Fruit fly (Drosophila melanogaster) whole organism, embryonic: ENCODE results near the gene CG11294.

Experiments
- Antp ChIP-seq: fragments of 200-800 bp; sonication (Bioruptor generic); optimal IDR thresholded peaks from 3 replicates; lab custom pipeline; 2016; ENCODE audit warnings: missing biosample characterization, missing genetic modification characterization
- Atf-2 ChIP-seq: fragments of 200-800 bp; sonication (Bioruptor generic); optimal IDR thresholded peaks from 2 replicates; lab custom pipeline; 2016; ENCODE audit warnings: missing biosample characterization, missing genetic modification characterization
- Awh ChIP-seq: fragments of 200-800 bp; sonication (Bioruptor generic); IDR thresholded peaks from 2 replicates; pipeline ENCODE4, ENCODE4 v1.3.6; 2022; ENCODE audit warnings: missing biosample characterization, missing genetic modification characterization
- B-H1 ChIP-seq: fragments of 200-800 bp; sonication (Bioruptor generic); IDR thresholded peaks from 3 replicates; pipeline ENCODE4 v1.3.6; 2022; ENCODE audit warnings: missing biosample characterization, missing genetic modification characterization
- Bdp1 ChIP-seq: fragments of 200-800 bp; sonication (Bioruptor generic); optimal IDR thresholded peaks from 3 replicates; lab custom pipeline; 2016; ENCODE audit warnings: missing biosample characterization, missing genetic modification characterization
- CG11695 ChIP-seq: fragments of 200-800 bp; sonication (Bioruptor generic); IDR thresholded peaks from 3 replicates; pipeline ENCODE4 v1.3.6; 2022; ENCODE audit warnings: missing biosample characterization, missing genetic modification characterization
- CG11723 ChIP-seq: fragments of 200-800 bp; sonication (Bioruptor generic); optimal IDR thresholded peaks from 2 replicates; lab custom pipeline; 2017; ENCODE audit warnings: missing biosample characterization, mild to moderate bottlenecking, missing genetic modification characterization
- CG12769 ChIP-seq: fragments of 200-800 bp; sonication (Bioruptor generic); optimal IDR thresholded peaks from 2 replicates; lab custom pipeline; 2019; ENCODE audit warnings: missing biosample characterization, mild to moderate bottlenecking, missing genetic modification characterization, moderate library complexity
- CG13775 ChIP-seq: fragments of 200-800 bp; sonication (Bioruptor generic); optimal IDR thresholded peaks from 3 replicates; lab custom pipeline; 2017; ENCODE audit warnings: missing biosample characterization, mild to moderate bottlenecking, missing genetic modification characterization
- CG1792 ChIP-seq: fragments of 200-800 bp; sonication (Bioruptor generic); optimal IDR thresholded peaks from 2 replicates; lab custom pipeline; 2016; ENCODE audit warnings: missing biosample characterization, missing genetic modification characterization
- CG4328 ChIP-seq: fragments of 200-800 bp; sonication (Bioruptor generic); optimal IDR thresholded peaks from 3 replicates; lab custom pipeline; 2017; ENCODE audit warnings: missing biosample characterization, missing genetic modification reagents, missing genetic modification characterization
- CG43689 ChIP-seq: fragments of 200-800 bp; sonication (Bioruptor generic); IDR thresholded peaks from 2 replicates; pipeline ENCODE4 v1.3.6; 2022; ENCODE audit warnings: missing biosample characterization, missing genetic modification characterization
- CG4617 ChIP-seq: fragments of 200-800 bp; sonication (Bioruptor generic); optimal IDR thresholded peaks from 3 replicates; lab custom pipeline; 2016; ENCODE audit warnings: missing biosample characterization, missing genetic modification characterization, borderline replicate concordance
- CG6175 ChIP-seq: fragments of 200-800 bp; sonication (Bioruptor generic); IDR thresholded peaks from 3 replicates; pipeline ENCODE4 v1.3.6; 2022; ENCODE audit warnings: missing biosample characterization, missing genetic modification characterization
- CG6272 ChIP-seq: fragments of 200-800 bp; sonication (Bioruptor generic); IDR thresholded peaks from 2 replicates; pipeline ENCODE4 v1.3.6; 2022; ENCODE audit warnings: missing biosample characterization, missing genetic modification characterization
- CG6689 ChIP-seq: fragments of 200-800 bp; sonication (Bioruptor generic); IDR thresholded peaks from 2 replicates; pipeline ENCODE4 v1.3.6; 2022; ENCODE audit warnings: missing biosample characterization, missing genetic modification characterization
- CG8089 ChIP-seq: fragments of 200-800 bp; sonication (Bioruptor generic); optimal IDR thresholded peaks from 3 replicates; lab custom pipeline; 2016; ENCODE audit warnings: missing biosample characterization, missing genetic modification characterization
- CG9932 ChIP-seq: fragments of 200-800 bp; sonication (Bioruptor generic); IDR thresholded peaks from 2 replicates; pipeline ENCODE4 v1.3.6; 2022; ENCODE audit warnings: missing biosample characterization, missing genetic modification characterization
- Dbx ChIP-seq: fragments of 200-800 bp; sonication (Bioruptor generic); IDR thresholded peaks from 3 replicates; pipeline ENCODE4 v1.3.6; 2022; ENCODE audit warnings: missing biosample characterization, missing genetic modification characterization
- Dek ChIP-seq: fragments of 200-800 bp; sonication (Bioruptor generic); optimal IDR thresholded peaks from 3 replicates; lab custom pipeline; 2019; ENCODE audit warnings: missing biosample characterization, mild to moderate bottlenecking, missing genetic modification characterization, moderate library complexity
- Dfd ChIP-seq, 2 experiments: fragments of >200 bp; optimal IDR thresholded peaks; 2 replicates each; lab custom pipeline; 2017; ENCODE audit warnings: missing biosample characterization in 2 of 2, missing genetic modification characterization in 2 of 2
- Doc3 ChIP-seq: fragments of 200-800 bp; sonication (Bioruptor generic); IDR thresholded peaks from 3 replicates; pipeline ENCODE4 v1.3.6; 2022; ENCODE audit warnings: missing biosample characterization, missing genetic modification characterization; ENCODE audit not compliant: partially characterized antibody
- Drgx ChIP-seq: fragments of 200-800 bp; sonication (Bioruptor generic); IDR thresholded peaks from 2 replicates; pipeline ENCODE4 v1.3.6; 2022; ENCODE audit warnings: missing biosample characterization, missing genetic modification characterization
- Eip74EF ChIP-seq, 2 experiments: fragments of 200-800 bp in 1 of 2; fragments of >200 bp in 1 of 2; sonication (Bioruptor generic) in 1 of 2; optimal IDR thresholded peaks; 2 replicates each; lab custom pipeline; 2017 to 2019; ENCODE audit warnings: missing biosample characterization in 2 of 2, missing genetic modification characterization in 2 of 2, mild to moderate bottlenecking in 1 of 2, moderate library complexity in 1 of 2
- Fer2 ChIP-seq: fragments of 200-800 bp; sonication (Bioruptor generic); optimal IDR thresholded peaks from 2 replicates; lab custom pipeline; 2018; ENCODE audit warnings: missing biosample characterization, mild to moderate bottlenecking, missing genetic modification characterization, moderate library complexity
- HLH54F ChIP-seq: fragments of 200-800 bp; sonication (Bioruptor generic); optimal IDR thresholded peaks from 3 replicates; lab custom pipeline; 2016; ENCODE audit warnings: missing biosample characterization, missing genetic modification characterization
- Hr39 ChIP-seq: fragments of >200 bp; optimal IDR thresholded peaks from 2 replicates; lab custom pipeline; 2017
- MTF-1 ChIP-seq: fragments of 200-800 bp; sonication (Bioruptor generic); optimal IDR thresholded peaks from 2 replicates; lab custom pipeline; 2018; ENCODE audit warnings: missing biosample characterization, mild to moderate bottlenecking, missing genetic modification characterization, borderline replicate concordance
- Oli ChIP-seq: fragments of 200-800 bp; sonication (Bioruptor generic); optimal IDR thresholded peaks from 2 replicates; lab custom pipeline; 2018; ENCODE audit warnings: missing biosample characterization, mild to moderate bottlenecking, missing genetic modification characterization, moderate library complexity
- YL-1 ChIP-seq: fragments of 200-800 bp; sonication (Bioruptor generic); optimal IDR thresholded peaks from 3 replicates; lab custom pipeline; 2017; ENCODE audit warnings: missing biosample characterization, mild to moderate bottlenecking, missing genetic modification characterization
- bab2 ChIP-seq: fragments of 200-800 bp; sonication (Bioruptor generic); optimal IDR thresholded peaks from 2 replicates; lab custom pipeline; 2016; ENCODE audit warnings: missing biosample characterization, missing genetic modification characterization
- bcd ChIP-seq: fragments of 200-800 bp; sonication (Bioruptor generic); optimal IDR thresholded peaks from 2 replicates; lab custom pipeline; 2017; ENCODE audit warnings: missing biosample characterization, mild to moderate bottlenecking, missing genetic modification characterization
- caup ChIP-seq: fragments of 200-800 bp; sonication (Bioruptor generic); optimal IDR thresholded peaks from 3 replicates; lab custom pipeline; 2017; ENCODE audit warnings: missing biosample characterization, mild to moderate bottlenecking, missing genetic modification characterization, moderate library complexity; ENCODE audit not compliant: severe bottlenecking
- chinmo ChIP-seq: fragments of 200-800 bp; sonication (Bioruptor generic); IDR thresholded peaks from 4 replicates; pipeline ENCODE4 v1.3.6; 2022; ENCODE audit warnings: missing biosample characterization, missing genetic modification characterization; ENCODE audit not compliant: partially characterized antibody
- exex ChIP-seq: fragments of 200-800 bp; sonication (Bioruptor generic); optimal IDR thresholded peaks from 4 replicates; lab custom pipeline; 2018; ENCODE audit warnings: missing biosample characterization, mild to moderate bottlenecking, missing genetic modification characterization, moderate library complexity
- eyg ChIP-seq: fragments of 200-800 bp; sonication (Bioruptor generic); optimal IDR thresholded peaks from 3 replicates; lab custom pipeline; 2016; ENCODE audit warnings: missing biosample characterization, missing genetic modification characterization
- ham ChIP-seq: fragments of 200-800 bp; sonication (Bioruptor generic); IDR thresholded peaks from 2 replicates; pipeline ENCODE4 v1.3.6; 2022; ENCODE audit warnings: missing biosample characterization, missing genetic modification characterization
- her ChIP-seq: fragments of 200-800 bp; sonication (Bioruptor generic); optimal IDR thresholded peaks from 2 replicates; lab custom pipeline; 2016; ENCODE audit warnings: missing biosample characterization, missing genetic modification characterization
- hth ChIP-seq: fragments of >200 bp; optimal IDR thresholded peaks from 2 replicates; lab custom pipeline; 2017; ENCODE audit warnings: inconsistent platforms
- inv ChIP-seq: fragments of 200-800 bp; sonication (Bioruptor generic); IDR thresholded peaks from 2 replicates; pipeline ENCODE4 v1.3.6; 2022; ENCODE audit warnings: missing biosample characterization, missing genetic modification characterization; ENCODE audit not compliant: partially characterized antibody
- ken ChIP-seq: fragments of 200-800 bp; sonication (Bioruptor generic); IDR thresholded peaks from 3 replicates; pipeline ENCODE4 v1.3.6; 2022; ENCODE audit warnings: missing biosample characterization, missing genetic modification characterization
- knrl ChIP-seq: fragments of 200-800 bp; sonication (Bioruptor generic); IDR thresholded peaks from 3 replicates; pipeline ENCODE4 v1.3.6; 2022; ENCODE audit warnings: missing biosample characterization, missing genetic modification characterization; ENCODE audit not compliant: partially characterized antibody
- nerfin-1 ChIP-seq: fragments of 200-800 bp; sonication (Bioruptor generic); optimal IDR thresholded peaks from 3 replicates; lab custom pipeline; 2019; ENCODE audit warnings: missing biosample characterization, mild to moderate bottlenecking, missing genetic modification characterization, moderate library complexity
- nmo ChIP-seq: fragments of 200-800 bp; sonication (Bioruptor generic); optimal IDR thresholded peaks from 2 replicates; lab custom pipeline; 2018; ENCODE audit warnings: missing biosample characterization, mild to moderate bottlenecking, missing genetic modification characterization, moderate library complexity
- pzg ChIP-seq: fragments of 200-800 bp; sonication (Bioruptor generic); optimal IDR thresholded peaks from 3 replicates; lab custom pipeline; 2018; ENCODE audit warnings: missing biosample characterization, mild to moderate bottlenecking, missing genetic modification characterization, moderate library complexity
- row ChIP-seq: fragments of 200-800 bp; sonication (Bioruptor generic); IDR thresholded peaks from 3 replicates; pipeline ENCODE4 v1.3.6; 2022; ENCODE audit warnings: missing biosample characterization, missing genetic modification characterization
- sim ChIP-seq: fragments of 200-800 bp; sonication (Bioruptor generic); IDR thresholded peaks from 2 replicates; pipeline ENCODE4 v1.3.6; 2022; ENCODE audit warnings: missing biosample characterization, missing genetic modification characterization
- so ChIP-seq: fragments of 200-800 bp; sonication (Bioruptor generic); IDR thresholded peaks from 3 replicates; pipeline ENCODE4 v1.3.6; 2022; ENCODE audit warnings: missing biosample characterization, missing genetic modification characterization
- trem ChIP-seq: fragments of 200-800 bp; optimal IDR thresholded peaks from 3 replicates; lab custom pipeline; 2019; ENCODE audit warnings: missing biosample characterization, mild to moderate bottlenecking, missing genetic modification characterization, moderate library complexity
- vnd ChIP-seq: fragments of 200-800 bp; sonication (Bioruptor generic); IDR thresholded peaks from 3 replicates; pipeline ENCODE4 v1.3.6; 2022; ENCODE audit warnings: missing biosample characterization, missing genetic modification characterization; ENCODE audit not compliant: partially characterized antibody
- wek ChIP-seq: fragments of 200-800 bp; sonication (Bioruptor generic); optimal IDR thresholded peaks from 3 replicates; lab custom pipeline; 2018; ENCODE audit warnings: missing biosample characterization, mild to moderate bottlenecking, missing genetic modification characterization, moderate library complexity
- wor ChIP-seq: fragments of 200-800 bp; sonication (Bioruptor generic); IDR thresholded peaks from 2 replicates; pipeline ENCODE4 v1.3.6; 2022; ENCODE audit warnings: missing biosample characterization, missing genetic modification characterization

CG11294 gene

dm6 chrX:8720213-8720612 lies 26.8 kb upstream of the CG11294 start, which contains the start of gene CG1789 (continued):
- TF ChIP-seq CG12769 (peak; percentile 27), HLH54F (GFP tag; lab: Kevin White, UChicago) (peak; percentile 24), CG1792 (GFP tag; lab: Kevin White, UChicago) (no peak), wek (no peak), sim (GFP tag; lab: Robert Waterston, UW) (no peak), CG11723 (no peak), chinmo (peak; percentile 84), CG8089 (GFP tag; lab: Kevin White, UChicago) (no peak), inv (GFP tag; lab: Robert Waterston, UW) (peak; percentile 86), so (GFP tag; lab: Robert Waterston, UW) (no peak), Awh (no peak), exex (tag; lab: Kevin White, UChicago) (no peak), MTF-1 (GFP tag; lab: Kevin White, UChicago) (no peak), caup (GFP tag; lab: Kevin White, UChicago) (no peak), bab2 (GFP tag; lab: Kevin White, UChicago) (no peak), CG4617 (GFP tag; lab: Kevin White, UChicago) (no peak), Bdp1 (GFP tag; lab: Kevin White, UChicago) (no peak), CG11695 (GFP tag; lab: Robert Waterston, UW) (no peak), her (GFP tag; lab: Kevin White, UChicago) (peak; percentile 21), Doc3 (peak; percentile 94), nmo (GFP tag; lab: Kevin White, UChicago) (peak; percentile 46), Hr39 (lab: Kevin White, UChicago) (no peak), CG43689 (no peak), Fer2 (no peak), Dbx (GFP tag; lab: Robert Waterston, UW) (0 out of 3 replicates have a peak, but pooled peaks have one; percentile 40), CG9932 (GFP tag; lab: Robert Waterston, UW) (peak; percentile 67), Drgx (GFP tag; lab: Robert Waterston, UW) (no peak), row (GFP tag; lab: Robert Waterston, UW) (peak; percentile 86), B-H1 (no peak), Eip74EF (GFP tag; optimal IDR thresholded peaks at IDR 0.05; lab: Kevin White, UChicago) (no peak), CG6272 (no peak), Oli (tag; lab: Kevin White, UChicago) (no peak), wor (GFP tag; lab: Robert Waterston, UW) (no peak), CG4328 (GFP tag; lab: Kevin White, UChicago) (no peak), Atf-2 (GFP tag; lab: Kevin White, UChicago) (no peak), bcd (GFP tag; lab: Kevin White, UChicago) (no peak), YL-1 (GFP tag; lab: Kevin White, UChicago) (peak; percentile 40), trem (tag; lab: Kevin White, UChicago) (peak; percentile 53), ken (GFP tag; lab: Robert Waterston, UW) (no peak), Dfd (GFP tag; optimal IDR thresholded peaks at IDR 0.05; lab: Kevin White, UChicago) (no peak), vnd (GFP tag; lab: Robert Waterston, UW) (peak; percentile 81), knrl (GFP tag; lab: Robert Waterston, UW) (peak; percentile 91), nerfin-1 (tag; lab: Kevin White, UChicago) (no peak), hth (lab: Kevin White, UChicago) (no peak), CG6175 (no peak), CG6689 (peak; percentile 44; the same call in 1 of the 2 replicates), Dek (tag; lab: Kevin White, UChicago) (no peak), CG13775 (GFP tag; lab: Kevin White, UChicago) (no peak), eyg (no peak), pzg (peak; percentile 56), ham (GFP tag; lab: Robert Waterston, UW) (no peak), Antp (peak; percentile 67)
